Worm (Caenorhabditis elegans): ENCODE measurements around the gene egas-4.

- TF ChIP-seq ceh-9 (tag; optimal IDR thresholded peaks at IDR 0.05) (no peak), pag-3 (tag; optimal IDR thresholded peaks at IDR 0.05; ENCODE audit: borderline replicate concordance) (no peak), tbx-2 (tag; optimal IDR thresholded peaks at IDR 0.05) (no peak)
Observed at ce11 chrIV:7516167-7516566, 18.5 kb upstream of the egas-4 start, which contains the start of the genes R05G6.9 and R05G6.3.

Measured in whole organism, late embryonic.